Fruit fly (Drosophila melanogaster) whole organism, adult: Measurements from ENCODE around the gene CG7276.

Source experiments
- CG33017 ChIP-seq: fragments of 200-800 bp; sonication (Bioruptor generic); optimal IDR thresholded peaks from 2 replicates; lab custom pipeline; 2018; ENCODE audit warnings: missing biosample characterization, mild to moderate bottlenecking, missing genetic modification characterization, moderate library complexity
- CG5204 ChIP-seq: fragments of 200-800 bp; sonication (Bioruptor generic); optimal IDR thresholded peaks from 2 replicates; lab custom pipeline; 2016; ENCODE audit warnings: missing biosample characterization, missing genetic modification characterization
- CG7101 ChIP-seq: fragments of 200-800 bp; sonication (Bioruptor generic); optimal IDR thresholded peaks from 2 replicates; lab custom pipeline; 2018; ENCODE audit warnings: missing biosample characterization, mild to moderate bottlenecking, missing genetic modification characterization, moderate library complexity
- Clk ChIP-seq: fragments of 200-800 bp; sonication (Bioruptor generic); optimal IDR thresholded peaks from 2 replicates; lab custom pipeline; 2017; ENCODE audit warnings: missing biosample characterization, missing genetic modification characterization
- Hr96 ChIP-seq: fragments of 200-800 bp; sonication (Bioruptor generic); optimal IDR thresholded peaks from 2 replicates; lab custom pipeline; 2016; ENCODE audit warnings: missing biosample characterization, missing genetic modification characterization
- Mnt ChIP-seq: fragments of 200-800 bp; sonication (Bioruptor generic); optimal IDR thresholded peaks from 2 replicates; lab custom pipeline; 2016; ENCODE audit warnings: missing biosample characterization, mild to moderate bottlenecking, missing genetic modification characterization
- kay ChIP-seq: fragments of 200-800 bp; sonication (Bioruptor generic); peaks from one replicate; lab custom pipeline; 2016; ENCODE audit warnings: missing biosample characterization, missing genetic modification characterization, borderline replicate concordance
- ovo ChIP-seq: fragments of 200-800 bp; sonication (Bioruptor generic); optimal IDR thresholded peaks from 2 replicates; lab custom pipeline; 2016; ENCODE audit warnings: missing biosample characterization, missing genetic modification characterization
- tj ChIP-seq: fragments of 200-800 bp; sonication (Bioruptor generic); optimal IDR thresholded peaks from 3 replicates; lab custom pipeline; 2017; ENCODE audit warnings: missing biosample characterization, mild to moderate bottlenecking, missing genetic modification characterization, moderate library complexity

DNA sequence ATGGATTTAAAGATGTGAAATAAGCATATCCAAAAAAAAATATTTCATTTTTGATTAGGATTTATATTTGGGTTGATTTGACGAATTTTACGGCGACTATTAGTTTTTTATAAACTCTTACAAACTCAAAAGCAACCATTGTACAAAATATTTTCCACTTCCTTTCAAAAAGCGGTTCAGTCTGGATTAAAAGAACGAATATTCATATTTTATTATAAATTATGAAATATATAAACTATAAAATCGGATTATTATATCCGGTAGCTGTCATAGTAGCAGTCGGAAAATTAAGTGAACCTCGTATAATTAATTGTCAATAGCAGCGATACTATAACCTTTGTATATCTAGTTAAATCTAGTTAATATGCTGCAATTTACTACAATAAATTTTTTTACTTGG, 2.6 kb upstream of the CG7276 start, which contains the start of gene CG12355:
- no peak for TF ChIP-seq CG7101 (tag; lab: Kevin White, UChicago)
- no peak for TF ChIP-seq tj (GFP tag; lab: Kevin White, UChicago)
- no peak for TF ChIP-seq CG33017 (tag; lab: Kevin White, UChicago)
- no peak for TF ChIP-seq Mnt (GFP tag; lab: Kevin White, UChicago)
- TF ChIP-seq CG5204 (GFP tag; lab: Kevin White, UChicago) = no peak
- no peak for TF ChIP-seq ovo (GFP tag; lab: Kevin White, UChicago)
- no peak for TF ChIP-seq kay (GFP tag; lab: Kevin White, UChicago)
- no peak for TF ChIP-seq Hr96 (GFP tag; lab: Kevin White, UChicago)
- TF ChIP-seq Clk (GFP tag; lab: Kevin White, UChicago) = no peak
